Worm (Caenorhabditis elegans) whole organism, mixed stage, embryonic: ENCODE measurements around the gene ubxn-6.

ENCODE experiments used
- M03D4.4 ChIP-seq: sonication (generic microtip); optimal IDR thresholded peaks from 2 replicates; lab custom pipeline; 2017; ENCODE audit warnings: mild to moderate bottlenecking, missing genetic modification characterization, missing compliant biosample characterization
- blmp-1 ChIP-seq: fragments of 150-350 bp; optimal IDR thresholded peaks from 2 replicates; lab custom pipeline; 2014; ENCODE audit warnings: missing biosample characterization, missing genetic modification characterization
- ceh-43 ChIP-seq: fragments of 200-800 bp; sonication (Bioruptor generic); optimal IDR thresholded peaks from 2 replicates; lab custom pipeline; 2018; ENCODE audit warnings: mild to moderate bottlenecking, missing genetic modification characterization, moderate library complexity, missing compliant biosample characterization
- ceh-83 ChIP-seq: fragments of 200-800 bp; sonication (Bioruptor generic); optimal IDR thresholded peaks from 2 replicates; lab custom pipeline; 2018; ENCODE audit warnings: mild to moderate bottlenecking, missing genetic modification characterization, missing compliant biosample characterization
- ces-1 ChIP-seq: fragments of 150-350 bp; optimal IDR thresholded peaks from 2 replicates; lab custom pipeline; 2014; ENCODE audit warnings: missing biosample characterization, missing genetic modification reagents, missing genetic modification characterization
- cnd-1 ChIP-seq: fragments of 200-800 bp; sonication (Bioruptor generic); optimal IDR thresholded peaks from 2 replicates; lab custom pipeline; 2018; ENCODE audit warnings: mild to moderate bottlenecking, missing genetic modification characterization, missing compliant biosample characterization
- elt-3 ChIP-seq: fragments of 150-350 bp; optimal IDR thresholded peaks from 2 replicates; lab custom pipeline; 2014; ENCODE audit warnings: missing biosample characterization, missing genetic modification characterization
- flh-1 ChIP-seq: fragments of 200-800 bp; sonication (Bioruptor generic); optimal IDR thresholded peaks from 2 replicates; lab custom pipeline; 2018; ENCODE audit warnings: mild to moderate bottlenecking, missing genetic modification characterization, moderate library complexity, missing compliant biosample characterization
- ham-2 ChIP-seq: fragments of 200-800 bp; sonication (Bioruptor generic); optimal IDR thresholded peaks from 2 replicates; lab custom pipeline; 2018; ENCODE audit warnings: mild to moderate bottlenecking, missing genetic modification characterization, missing compliant biosample characterization
- hlh-1 ChIP-seq: fragments of 150-350 bp; optimal IDR thresholded peaks from 2 replicates; lab custom pipeline; 2014; ENCODE audit warnings: missing biosample characterization, missing genetic modification reagents, missing genetic modification characterization
- lin-13 ChIP-seq: fragments of 150-350 bp; optimal IDR thresholded peaks from 2 replicates; lab custom pipeline; 2014; ENCODE audit warnings: missing biosample characterization, missing genetic modification characterization
- lin-32 ChIP-seq: fragments of 200-800 bp; sonication (Bioruptor generic); optimal IDR thresholded peaks from 2 replicates; lab custom pipeline; 2018; ENCODE audit warnings: mild to moderate bottlenecking, missing genetic modification characterization, missing compliant biosample characterization
- lsy-2 ChIP-seq: fragments of 150-350 bp; optimal IDR thresholded peaks from 2 replicates; lab custom pipeline; 2014; ENCODE audit warnings: missing biosample characterization, missing genetic modification characterization
- mab-5 ChIP-seq: fragments of 150-350 bp; optimal IDR thresholded peaks from 2 replicates; lab custom pipeline; 2014; ENCODE audit warnings: missing biosample characterization, missing genetic modification characterization
- mep-1 ChIP-seq: fragments of 150-350 bp; optimal IDR thresholded peaks from 2 replicates; lab custom pipeline; 2017; ENCODE audit warnings: missing biosample characterization, missing genetic modification reagents, missing genetic modification characterization, inconsistent platforms
- mls-2 ChIP-seq: sonication (generic microtip); optimal IDR thresholded peaks from 2 replicates; lab custom pipeline; 2016; ENCODE audit warnings: mild to moderate bottlenecking, missing genetic modification characterization, moderate library complexity, missing compliant biosample characterization
- nhr-2 ChIP-seq: fragments of 150-350 bp; optimal IDR thresholded peaks from 2 replicates; lab custom pipeline; 2014; ENCODE audit warnings: missing biosample characterization, missing genetic modification characterization
- nhr-237 ChIP-seq: fragments of 150-350 bp; optimal IDR thresholded peaks from 2 replicates; lab custom pipeline; 2014; ENCODE audit warnings: missing biosample characterization, missing genetic modification characterization
- nhr-28 ChIP-seq: fragments of 150-350 bp; optimal IDR thresholded peaks from 2 replicates; lab custom pipeline; 2014; ENCODE audit warnings: missing biosample characterization, missing genetic modification characterization
- nhr-76 ChIP-seq: sonication (generic microtip); optimal IDR thresholded peaks from 2 replicates; lab custom pipeline; 2017; ENCODE audit warnings: missing biosample characterization, missing genetic modification characterization
- pha-4 ChIP-seq: fragments of 150-350 bp; optimal IDR thresholded peaks from 2 replicates; lab custom pipeline; 2018; ENCODE audit warnings: missing biosample characterization, missing genetic modification reagents, missing genetic modification characterization
- sem-2 ChIP-seq: fragments of 200-800 bp; sonication (Bioruptor generic); optimal IDR thresholded peaks from 2 replicates; lab custom pipeline; 2018; ENCODE audit warnings: mild to moderate bottlenecking, missing genetic modification characterization, missing compliant biosample characterization
- snpc-4 ChIP-seq: fragments of 150-350 bp; optimal IDR thresholded peaks from 2 replicates; lab custom pipeline; 2014; ENCODE audit warnings: missing biosample characterization, missing genetic modification characterization
- sptf-1 ChIP-seq: sonication (generic microtip); optimal IDR thresholded peaks from 2 replicates; lab custom pipeline; 2017; ENCODE audit warnings: mild to moderate bottlenecking, missing genetic modification characterization, moderate library complexity, missing compliant biosample characterization
- tbx-8 ChIP-seq: fragments of 200-800 bp; sonication (Bioruptor generic); optimal IDR thresholded peaks from 2 replicates; lab custom pipeline; 2018; ENCODE audit warnings: mild to moderate bottlenecking, missing genetic modification characterization, moderate library complexity, missing compliant biosample characterization
- unc-120 ChIP-seq: sonication (generic microtip); optimal IDR thresholded peaks from 2 replicates; lab custom pipeline; 2017; ENCODE audit warnings: missing genetic modification characterization, missing compliant biosample characterization; ENCODE audit not compliant: poor library complexity, severe bottlenecking
- unc-39 ChIP-seq: fragments of 150-350 bp; optimal IDR thresholded peaks from 2 replicates; lab custom pipeline; 2014; ENCODE audit warnings: missing biosample characterization, missing genetic modification characterization
- unc-62 ChIP-seq: fragments of 150-350 bp; optimal IDR thresholded peaks from 2 replicates; lab custom pipeline; 2014; ENCODE audit warnings: missing biosample characterization, missing genetic modification reagents, missing genetic modification characterization
- ztf-11 ChIP-seq: fragments of 150-350 bp; optimal IDR thresholded peaks from 2 replicates; lab custom pipeline; 2014; ENCODE audit warnings: missing biosample characterization, missing genetic modification characterization

Gene ubxn-6

ce11 chrIV:4789445-4789844, 19.9 kb downstream of the ubxn-6 start, which contains the start of gene R11E3.1:
TSS of gene R11E3.1 (plus strand) at chrIV:4789745.
- TF ChIP-seq ceh-83 (GFP tag; lab: Kevin White, UChicago) (no peak), lin-32 (GFP tag; lab: Kevin White, UChicago) (no peak)

- TF ChIP-seq flh-1 (GFP tag; lab: Kevin White, UChicago) (no peak), nhr-237 (tag; lab: Kevin White, UChicago) (peak; percentile 22), ham-2 (GFP tag; lab: Kevin White, UChicago) (no peak), unc-39 (tag; lab: Kevin White, UChicago) (no peak), ztf-11 (tag; lab: Kevin White, UChicago) (no peak), ceh-83 (GFP tag; lab: Kevin White, UChicago) (no peak), nhr-2 (tag; lab: Kevin White, UChicago) (no peak)
These were observed 21.0 kb downstream of the ubxn-6 start, which contains the start of gene nhr-104 for ce11 chrIV:4788332-4788731. TSS of gene nhr-104 (minus strand) at chrIV:4788692.

DNA sequence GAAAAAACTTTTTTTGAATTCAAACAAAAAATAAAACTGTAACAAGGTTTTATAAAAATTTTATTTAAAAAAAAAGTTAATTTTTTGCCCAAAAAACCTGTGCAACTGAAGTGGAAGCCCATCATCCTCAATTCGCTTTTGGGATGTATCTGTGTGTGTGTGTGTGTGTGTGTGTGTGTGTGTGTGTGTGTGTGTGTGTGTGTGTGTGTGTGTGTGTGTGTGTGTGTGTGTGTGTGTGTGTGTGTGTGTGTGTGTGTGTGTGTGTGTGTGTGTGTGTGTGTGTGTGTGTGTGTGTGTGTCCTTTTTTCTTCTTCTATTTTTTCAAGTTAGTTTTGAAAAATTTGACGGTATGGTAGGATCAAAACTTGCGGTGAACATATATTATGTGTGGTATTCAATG, 24.6 kb downstream of the ubxn-6 start:
- TF ChIP-seq sptf-1 (tag; lab: Kevin White, UChicago) (peak; percentile 35), M03D4.4 (tag; lab: Kevin White, UChicago) (peak; percentile 22), cnd-1 (tag; lab: Kevin White, UChicago) (peak; percentile 60)
- TF ChIP-seq, all 35 proteins: peak for 3; not testable (repeated sequence) for 32

- TF ChIP-seq sem-2 (GFP tag; lab: Kevin White, UChicago) (no peak), nhr-2 (tag; lab: Kevin White, UChicago) (peak; percentile 75), ham-2 (GFP tag; lab: Kevin White, UChicago) (no peak), flh-1 (GFP tag; lab: Kevin White, UChicago) (no peak), hlh-1 (peak; percentile 73), blmp-1 (tag; lab: Kevin White, UChicago) (no peak), mls-2 (tag; lab: Kevin White, UChicago) (peak; percentile 36), nhr-76 (no peak), lin-13 (no peak), cnd-1 (tag; lab: Kevin White, UChicago) (peak; percentile 42), pha-4 (tag; lab: Kevin White, UChicago) (no peak), unc-120 (peak; percentile 57), ztf-11 (tag; lab: Kevin White, UChicago) (peak; percentile 19), unc-39 (tag; lab: Kevin White, UChicago) (no peak), sptf-1 (tag; lab: Kevin White, UChicago) (peak; percentile 55), snpc-4 (tag; lab: Kevin White, UChicago) (no peak)
- TF ChIP-seq, all 35 proteins: peak for 7
These were observed 28.2 kb downstream of the ubxn-6 start for ce11 chrIV:4781123-4781522.

DNA sequence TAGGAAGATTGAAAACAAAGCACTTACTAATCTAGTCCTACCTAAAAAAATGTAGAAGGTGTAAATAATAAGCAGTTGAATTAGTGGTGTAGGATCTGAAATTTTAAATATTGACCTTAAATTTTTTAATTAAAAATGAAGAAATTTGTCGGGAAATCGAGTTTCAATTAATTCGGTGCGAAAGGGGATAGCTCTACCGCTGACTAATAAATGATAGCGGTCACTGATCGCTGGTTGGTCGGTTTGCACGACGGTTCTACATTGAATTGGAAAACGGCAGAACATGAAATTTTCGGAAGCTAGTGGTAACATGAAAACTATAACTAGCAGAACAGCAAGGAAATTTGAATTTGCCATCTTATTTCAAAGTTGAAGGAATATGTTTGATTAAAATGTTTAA, 29.2 kb downstream of the ubxn-6 start, which contains the start of gene set-15:
set-15 (minus strand) TSS at position 101 of the 400 bp plus-strand sequence.
- TF ChIP-seq ces-1 (no peak), mab-5 (tag; lab: Kevin White, UChicago) (no peak), ceh-43 (no peak), unc-62 (GFP tag; lab: Kevin White, UChicago) (no peak), ztf-11 (tag; lab: Kevin White, UChicago) (no peak), flh-1 (GFP tag; lab: Kevin White, UChicago) (no peak), lin-13 (no peak), unc-120 (no peak), ham-2 (GFP tag; lab: Kevin White, UChicago) (no peak), mep-1 (tag; lab: Kevin White, UChicago) (no peak), nhr-76 (no peak), mls-2 (tag; lab: Kevin White, UChicago) (no peak), tbx-8 (no peak), nhr-28 (tag; lab: Kevin White, UChicago) (no peak), nhr-2 (tag; lab: Kevin White, UChicago) (no peak), elt-3 (tag; lab: Kevin White, UChicago) (no peak), sptf-1 (tag; lab: Kevin White, UChicago) (no peak)

ce11 chrIV:4776501-4776900, 32.8 kb downstream of the ubxn-6 start:
- TF ChIP-seq lsy-2 = no peak
- TF ChIP-seq blmp-1 (tag; lab: Kevin White, UChicago) = no peak
- no peak for TF ChIP-seq mep-1 (tag; lab: Kevin White, UChicago)
- TF ChIP-seq cnd-1 (tag; lab: Kevin White, UChicago) = no peak
- TF ChIP-seq lin-13 = no peak
- TF ChIP-seq, all 35 proteins: peak for 0
